Fruit fly (Drosophila melanogaster) whole organism, embryonic: ENCODE data around the gene Crg-1.

Experiments
- CG16813 ChIP-seq: fragments of 200-800 bp; sonication (Bioruptor generic); IDR thresholded peaks from 3 replicates; pipeline ENCODE4 v1.3.6; 2022; ENCODE audit warnings: missing biosample characterization, missing genetic modification characterization; ENCODE audit not compliant: partially characterized antibody
- CG17361 ChIP-seq: fragments of 200-800 bp; sonication (Bioruptor generic); IDR thresholded peaks from 3 replicates; pipeline ENCODE4 v1.3.6; 2022; ENCODE audit warnings: missing biosample characterization, missing genetic modification characterization
- Mes4 ChIP-seq: fragments of 200-800 bp; sonication (Bioruptor generic); optimal IDR thresholded peaks from 2 replicates; lab custom pipeline; 2016; ENCODE audit warnings: missing biosample characterization, missing genetic modification characterization
- NC2α ChIP-seq: fragments of 200-800 bp; sonication (Bioruptor generic); optimal IDR thresholded peaks from 2 replicates; lab custom pipeline; 2016; ENCODE audit warnings: missing biosample characterization, missing genetic modification characterization
- NfI ChIP-seq: fragments of 200-800 bp; sonication (Bioruptor generic); optimal IDR thresholded peaks from 3 replicates; lab custom pipeline; 2018; ENCODE audit warnings: missing biosample characterization, mild to moderate bottlenecking, missing genetic modification characterization, moderate library complexity
- Sry-β ChIP-seq: fragments of 200-800 bp; sonication (Bioruptor generic); optimal IDR thresholded peaks from 2 replicates; lab custom pipeline; 2018; ENCODE audit warnings: missing biosample characterization, mild to moderate bottlenecking, missing genetic modification characterization, moderate library complexity

dm6 chrX:3819470-3819869, 26.4 kb downstream of the Crg-1 start:
- no peak for TF ChIP-seq Sry-β
- TF ChIP-seq NC2α (GFP tag; lab: Kevin White, UChicago), result no peak
- TF ChIP-seq CG16813 (GFP tag; lab: Robert Waterston, UW), result peak; percentile 53; the same call in 1 of the 3 replicates
- no peak for TF ChIP-seq NfI
- TF ChIP-seq Mes4 (GFP tag; lab: Kevin White, UChicago), result no peak
- TF ChIP-seq CG17361 (GFP tag; lab: Robert Waterston, UW), result no peak
